Fruit fly (Drosophila melanogaster) whole organism, embryonic: ENCODE measurements around the gene CG4537.
A peak's percentile ranks its signal among the peaks of the same experiment; 100 is the strongest.

ENCODE experiments used
- Abd-B ChIP-seq: fragments of 200-800 bp; sonication (Bioruptor generic); optimal IDR thresholded peaks from 2 replicates; lab custom pipeline; 2018; ENCODE audit warnings: missing biosample characterization, mild to moderate bottlenecking, missing genetic modification characterization, moderate library complexity
- CG12391 ChIP-seq: fragments of 200-800 bp; sonication (Bioruptor generic); optimal IDR thresholded peaks from 3 replicates; lab custom pipeline; 2018; ENCODE audit warnings: missing biosample characterization, mild to moderate bottlenecking, missing genetic modification characterization, moderate library complexity
- CG13287 ChIP-seq: fragments of 200-800 bp; sonication (Bioruptor generic); IDR thresholded peaks from 2 replicates; pipeline ENCODE4 v1.3.6; 2022; ENCODE audit warnings: missing biosample characterization, missing genetic modification characterization; ENCODE audit not compliant: partially characterized antibody
- CG14710 ChIP-seq: fragments of 200-800 bp; sonication (Bioruptor generic); optimal IDR thresholded peaks from 3 replicates; lab custom pipeline; 2019; ENCODE audit warnings: missing biosample characterization, mild to moderate bottlenecking, missing genetic modification characterization, moderate library complexity
- CG1603 ChIP-seq: fragments of 200-800 bp; sonication (Bioruptor generic); optimal IDR thresholded peaks from 2 replicates; lab custom pipeline; 2019; ENCODE audit warnings: missing biosample characterization, mild to moderate bottlenecking, missing genetic modification characterization, moderate library complexity
- CG17186 ChIP-seq: fragments of 200-800 bp; sonication (Bioruptor generic); optimal IDR thresholded peaks from 3 replicates; lab custom pipeline; 2017; ENCODE audit warnings: missing biosample characterization, missing genetic modification reagents, missing genetic modification characterization
- CG18262 ChIP-seq: fragments of 200-800 bp; optimal IDR thresholded peaks from 3 replicates; lab custom pipeline; 2019; ENCODE audit warnings: missing biosample characterization, mild to moderate bottlenecking, missing genetic modification characterization, moderate library complexity
- CG30020 ChIP-seq: fragments of 200-800 bp; optimal IDR thresholded peaks from 2 replicates; lab custom pipeline; 2019; ENCODE audit warnings: missing biosample characterization, mild to moderate bottlenecking, missing genetic modification characterization, moderate library complexity
- CG31441 ChIP-seq: fragments of 200-800 bp; sonication (Bioruptor generic); IDR thresholded peaks from 2 replicates; pipeline ENCODE4 v1.3.6; 2022; ENCODE audit warnings: missing biosample characterization, missing genetic modification characterization
- CG34422 ChIP-seq: fragments of 200-800 bp; sonication (Bioruptor generic); IDR thresholded peaks from 3 replicates; pipeline ENCODE4 v1.3.6; 2022; ENCODE audit warnings: missing biosample characterization, missing genetic modification characterization
- CG3847 ChIP-seq: fragments of 200-800 bp; sonication (Bioruptor generic); IDR thresholded peaks from 2 replicates; pipeline ENCODE4 v1.3.6; 2022; ENCODE audit warnings: missing biosample characterization, missing genetic modification characterization
- CG4617 ChIP-seq: fragments of 200-800 bp; sonication (Bioruptor generic); optimal IDR thresholded peaks from 3 replicates; lab custom pipeline; 2016; ENCODE audit warnings: missing biosample characterization, missing genetic modification characterization, borderline replicate concordance
- CG6683 ChIP-seq: fragments of 200-800 bp; sonication (Bioruptor generic); optimal IDR thresholded peaks from 2 replicates; lab custom pipeline; 2017; ENCODE audit warnings: missing biosample characterization, mild to moderate bottlenecking, missing genetic modification characterization, missing genetic modification reagents
- CG7928 ChIP-seq: fragments of 200-800 bp; sonication (Bioruptor generic); optimal IDR thresholded peaks from 2 replicates; lab custom pipeline; 2017; ENCODE audit warnings: missing biosample characterization, mild to moderate bottlenecking, missing genetic modification characterization
- CG8290 ChIP-seq, 3 experiments: fragments of 200-800 bp; sonication (Bioruptor generic); optimal IDR thresholded peaks; 2 replicates each; lab custom pipeline; 2016 to 2019; ENCODE audit warnings: missing biosample characterization in 3 of 3, missing genetic modification characterization in 3 of 3, mild to moderate bottlenecking in 2 of 3, moderate library complexity in 1 of 3
- CG8924 ChIP-seq: fragments of 200-800 bp; optimal IDR thresholded peaks from 3 replicates; lab custom pipeline; 2019; ENCODE audit warnings: missing biosample characterization, mild to moderate bottlenecking, missing genetic modification characterization, moderate library complexity
- CG9797 ChIP-seq: fragments of 200-800 bp; sonication (Bioruptor generic); optimal IDR thresholded peaks from 3 replicates; lab custom pipeline; 2018; ENCODE audit warnings: missing biosample characterization, mild to moderate bottlenecking, missing genetic modification characterization
- CG9932 ChIP-seq: fragments of 200-800 bp; sonication (Bioruptor generic); IDR thresholded peaks from 2 replicates; pipeline ENCODE4 v1.3.6; 2022; ENCODE audit warnings: missing biosample characterization, missing genetic modification characterization
- CTCF ChIP-seq: fragments of 200-800 bp; sonication (Bioruptor generic); optimal IDR thresholded peaks from 2 replicates; lab custom pipeline; 2017; ENCODE audit warnings: missing biosample characterization, mild to moderate bottlenecking, missing genetic modification characterization, moderate library complexity
- CoRest ChIP-seq: fragments of 200-800 bp; sonication (Bioruptor generic); optimal IDR thresholded peaks from 3 replicates; lab custom pipeline; 2018; ENCODE audit warnings: missing biosample characterization, mild to moderate bottlenecking, missing genetic modification characterization, moderate library complexity
- Dp ChIP-seq: fragments of 200-800 bp; sonication (Bioruptor generic); optimal IDR thresholded peaks from 2 replicates; lab custom pipeline; 2018; ENCODE audit warnings: missing biosample characterization, mild to moderate bottlenecking, missing genetic modification characterization, moderate library complexity
- E2f2 ChIP-seq: fragments of 200-800 bp; sonication (Bioruptor generic); IDR thresholded peaks from 2 replicates; pipeline ENCODE4 v1.3.6; 2022; ENCODE audit warnings: missing biosample characterization, missing genetic modification characterization
- H2.0 ChIP-seq: fragments of 200-800 bp; sonication (Bioruptor generic); IDR thresholded peaks from 2 replicates; pipeline ENCODE4 v1.3.6; 2022; ENCODE audit warnings: missing biosample characterization, missing genetic modification characterization
- HLH3B ChIP-seq: fragments of 200-800 bp; sonication (Bioruptor generic); IDR thresholded peaks from 2 replicates; pipeline ENCODE4 v1.3.6; 2022; ENCODE audit warnings: missing biosample characterization, missing genetic modification characterization
- MESR4 ChIP-seq: fragments of 200-800 bp; sonication (Bioruptor generic); optimal IDR thresholded peaks from 2 replicates; lab custom pipeline; 2018; ENCODE audit warnings: missing biosample characterization, mild to moderate bottlenecking, missing genetic modification characterization, moderate library complexity
- Meics ChIP-seq: fragments of 200-800 bp; sonication (Bioruptor generic); optimal IDR thresholded peaks from 2 replicates; lab custom pipeline; 2017; ENCODE audit warnings: missing biosample characterization, mild to moderate bottlenecking, missing genetic modification characterization
- Myb ChIP-seq: fragments of 200-800 bp; sonication (Bioruptor generic); optimal IDR thresholded peaks from 2 replicates; lab custom pipeline; 2016; ENCODE audit warnings: missing biosample characterization, missing genetic modification characterization
- NK7.1 ChIP-seq: fragments of 200-800 bp; sonication (Bioruptor generic); optimal IDR thresholded peaks from 3 replicates; lab custom pipeline; 2016; ENCODE audit warnings: missing biosample characterization, missing genetic modification characterization
- Nf-YC ChIP-seq: fragments of 200-800 bp; optimal IDR thresholded peaks from 3 replicates; lab custom pipeline; 2019; ENCODE audit warnings: missing biosample characterization, mild to moderate bottlenecking, missing genetic modification characterization, moderate library complexity
- Opbp ChIP-seq: fragments of 200-800 bp; sonication (Bioruptor generic); IDR thresholded peaks from 3 replicates; pipeline ENCODE4 v1.3.6; 2022; ENCODE audit warnings: missing biosample characterization, missing genetic modification characterization; ENCODE audit not compliant: partially characterized antibody
- PHDP ChIP-seq: fragments of 200-800 bp; sonication (Bioruptor generic); optimal IDR thresholded peaks from 3 replicates; lab custom pipeline; 2018; ENCODE audit warnings: missing biosample characterization, mild to moderate bottlenecking, missing genetic modification characterization, moderate library complexity
- Scr ChIP-seq: fragments of 200-800 bp; sonication (Bioruptor generic); IDR thresholded peaks from 2 replicates; pipeline ENCODE4 v1.3.6; 2022; ENCODE audit warnings: missing biosample characterization, missing genetic modification characterization; ENCODE audit not compliant: partially characterized antibody
- Sry-δ ChIP-seq: fragments of 200-800 bp; sonication (Bioruptor generic); optimal IDR thresholded peaks from 2 replicates; lab custom pipeline; 2016; ENCODE audit warnings: missing biosample characterization, missing genetic modification characterization
- crp ChIP-seq, 2 experiments: fragments of 200-800 bp; sonication (Bioruptor generic); optimal IDR thresholded peaks; 2 replicates in 1 of 2; 3 replicates in 1 of 2; lab custom pipeline; 2017; ENCODE audit warnings: missing biosample characterization in 2 of 2, missing genetic modification characterization in 2 of 2, mild to moderate bottlenecking in 1 of 2, moderate library complexity in 1 of 2
- gem ChIP-seq: fragments of 200-800 bp; sonication (Bioruptor generic); optimal IDR thresholded peaks from 2 replicates; lab custom pipeline; 2019; ENCODE audit warnings: missing biosample characterization, mild to moderate bottlenecking, missing genetic modification characterization, moderate library complexity
- hkb ChIP-seq, 2 experiments: fragments of 200-800 bp in 1 of 2; fragments of >200 bp in 1 of 2; sonication (Bioruptor generic) in 1 of 2; IDR thresholded peaks in 1 of 2; optimal IDR thresholded peaks in 1 of 2; 2 replicates each; pipeline versions ENCODE4 v1.3.6 to Lab custom; 2017 to 2022; ENCODE audit warnings: missing biosample characterization in 1 of 2, missing genetic modification characterization in 1 of 2
- jigr1 ChIP-seq: fragments of 200-800 bp; sonication (Bioruptor generic); IDR thresholded peaks from 3 replicates; pipeline ENCODE4 v1.3.6; 2022; ENCODE audit warnings: missing biosample characterization, missing genetic modification characterization
- nmo ChIP-seq: fragments of 200-800 bp; sonication (Bioruptor generic); optimal IDR thresholded peaks from 2 replicates; lab custom pipeline; 2018; ENCODE audit warnings: missing biosample characterization, mild to moderate bottlenecking, missing genetic modification characterization, moderate library complexity
- pzg ChIP-seq: fragments of 200-800 bp; sonication (Bioruptor generic); optimal IDR thresholded peaks from 3 replicates; lab custom pipeline; 2018; ENCODE audit warnings: missing biosample characterization, mild to moderate bottlenecking, missing genetic modification characterization, moderate library complexity
- stwl ChIP-seq: fragments of 200-800 bp; sonication (Bioruptor generic); optimal IDR thresholded peaks from 3 replicates; lab custom pipeline; 2018; ENCODE audit warnings: missing biosample characterization, mild to moderate bottlenecking, missing genetic modification characterization, moderate library complexity
- sug ChIP-seq: fragments of 200-800 bp; optimal IDR thresholded peaks from 2 replicates; lab custom pipeline; 2019; ENCODE audit warnings: missing biosample characterization, mild to moderate bottlenecking, missing genetic modification characterization, moderate library complexity
- ttk ChIP-seq: fragments of 200-800 bp; sonication (Bioruptor generic); IDR thresholded peaks from 2 replicates; pipeline ENCODE4 v2.1.2; 2022; ENCODE audit warnings: missing biosample characterization, missing genetic modification characterization
- zen ChIP-seq: fragments of 200-800 bp; sonication (Bioruptor generic); optimal IDR thresholded peaks from 3 replicates; lab custom pipeline; 2018; ENCODE audit warnings: missing biosample characterization, mild to moderate bottlenecking, missing genetic modification characterization, moderate library complexity

CG4537 gene

dm6 chr2L:9912570-9913260, 22.0 kb downstream of the CG4537 start, which contains the start of the genes Etl1 and Srp54 (continued):
- TF ChIP-seq CG8290 (GFP tag; optimal IDR thresholded peaks at IDR 0.05; lab: Kevin White, UChicago) (peak; percentile 10), CG8290 (tag; optimal IDR thresholded peaks at IDR 0.05; lab: Kevin White, UChicago) (no peak), nmo (peak; percentile 42), CG4617 (GFP tag; lab: Kevin White, UChicago) (peak; percentile 30), CG18262 (tag; lab: Kevin White, UChicago) (no peak), jigr1 (GFP tag; lab: Robert Waterston, UW) (peak; percentile 54; the same call in 1 of the 3 replicates), PHDP (tag; lab: Kevin White, UChicago) (no peak), E2f2 (GFP tag; lab: Robert Waterston, UW) (peak; percentile 84), hkb (optimal IDR thresholded peaks at IDR 0.05; lab: Kevin White, UChicago) (peak; percentile 84), hkb (GFP tag; IDR thresholded peaks at IDR 0.05; lab: Robert Waterston, UW) (no peak), CG12391 (tag; lab: Kevin White, UChicago) (peak; percentile 22), CG13287 (GFP tag; lab: Robert Waterston, UW) (no peak; the same call in 1 of the 2 replicates), CG1603 (tag; lab: Kevin White, UChicago) (peak; percentile 0), CG9797 (peak; percentile 73), Meics (no peak), CG8924 (tag; lab: Kevin White, UChicago) (peak; percentile 10), Myb (GFP tag; lab: Kevin White, UChicago) (peak; percentile 6), pzg (peak; percentile 43), HLH3B (GFP tag; lab: Robert Waterston, UW) (no peak), CG9932 (GFP tag; lab: Robert Waterston, UW) (peak; percentile 29; the same call in 1 of the 2 replicates), Scr (GFP tag; lab: Robert Waterston, UW) (peak; percentile 35), Dp (GFP tag; lab: Kevin White, UChicago) (peak; percentile 77), CG7928 (GFP tag; lab: Kevin White, UChicago) (no peak), NK7.1 (GFP tag; lab: Kevin White, UChicago) (no peak), ttk (no peak), CG17186 (peak; percentile 68), zen (tag; lab: Kevin White, UChicago) (peak; percentile 49), crp (GFP tag; optimal IDR thresholded peaks at IDR 0.05; lab: Kevin White, UChicago) (peak in 1 of 2 experiments; percentile 8), CG3847 (peak; percentile 39; the same call in 1 of the 2 replicates), Sry-δ (GFP tag; lab: Kevin White, UChicago) (peak; percentile 28), CG14710 (tag; lab: Kevin White, UChicago) (peak; percentile 72), H2.0 (GFP tag; lab: Robert Waterston, UW) (no peak), CTCF (GFP tag; lab: Kevin White, UChicago) (peak; percentile 3), CG34422 (0 out of 3 replicates have a peak, but pooled peaks have one; percentile 25), stwl (tag; lab: Kevin White, UChicago) (peak; percentile 71), Nf-YC (tag; lab: Kevin White, UChicago) (peak; percentile 35), CG31441 (GFP tag; lab: Robert Waterston, UW) (0 out of 2 replicates have a peak, but pooled peaks have one; percentile 20), sug (tag; lab: Kevin White, UChicago) (peak; percentile 9), CoRest (tag; lab: Kevin White, UChicago) (peak; percentile 44), Opbp (GFP tag; lab: Robert Waterston, UW) (peak; percentile 4; the same call in 1 of the 3 replicates), MESR4 (peak; percentile 88), CG6683 (GFP tag; lab: Kevin White, UChicago) (no peak), Abd-B (GFP tag; lab: Kevin White, UChicago) (peak; percentile 27), CG30020 (tag; lab: Kevin White, UChicago) (peak; percentile 56), gem (tag; lab: Kevin White, UChicago) (peak; percentile 24)
